Fruit fly (Drosophila melanogaster) whole organism, embryonic: Measurements from ENCODE around the gene CG34409.

Source experiments
- CG43689 ChIP-seq: fragments of 200-800 bp; sonication (Bioruptor generic); IDR thresholded peaks from 2 replicates; pipeline ENCODE4 v1.3.6; 2022; ENCODE audit warnings: missing biosample characterization, missing genetic modification characterization
- CG7556 ChIP-seq: fragments of 200-800 bp; sonication (Bioruptor generic); optimal IDR thresholded peaks from 2 replicates; lab custom pipeline; 2017; ENCODE audit warnings: missing biosample characterization, mild to moderate bottlenecking, missing genetic modification characterization
- D19A ChIP-seq: fragments of 200-800 bp; optimal IDR thresholded peaks from 3 replicates; lab custom pipeline; 2019; ENCODE audit warnings: missing biosample characterization, mild to moderate bottlenecking, missing genetic modification characterization, moderate library complexity
- Oaz ChIP-seq: fragments of 200-800 bp; sonication (Bioruptor generic); IDR thresholded peaks from 2 replicates; pipeline ENCODE4 v1.3.6; 2022; ENCODE audit warnings: missing biosample characterization, missing genetic modification characterization

dm6 chr3R:9743217-9743616 is 3.0 kb downstream of the CG34409 start, which contains the start of gene CG31415:
- TF ChIP-seq Oaz (GFP tag; lab: Robert Waterston, UW) (no peak), D19A (tag; lab: Kevin White, UChicago) (no peak), CG43689 (GFP tag; lab: Robert Waterston, UW) (no peak), CG7556 (GFP tag; lab: Kevin White, UChicago) (no peak)
